Fruit fly (Drosophila melanogaster) whole organism, adult: ENCODE data around the gene Hsp67Bc.
A peak's percentile ranks its signal among the peaks of the same experiment; 100 is the strongest.

Experiments
- CG11617 ChIP-seq: fragments of 200-800 bp; sonication (Bioruptor generic); optimal IDR thresholded peaks from 2 replicates; lab custom pipeline; 2017; ENCODE audit warnings: mild to moderate bottlenecking, missing biosample characterization, missing genetic modification reagents, missing genetic modification characterization
- CG12768 ChIP-seq: fragments of 200-800 bp; sonication (Bioruptor generic); optimal IDR thresholded peaks from 2 replicates; lab custom pipeline; 2017; ENCODE audit warnings: missing biosample characterization, missing genetic modification characterization, mild to moderate bottlenecking, moderate library complexity, missing genetic modification reagents
- CG14711 ChIP-seq: fragments of 200-800 bp; sonication (Bioruptor generic); optimal IDR thresholded peaks from 2 replicates; lab custom pipeline; 2018; ENCODE audit warnings: missing biosample characterization, mild to moderate bottlenecking, missing genetic modification characterization, moderate library complexity
- CG1620 ChIP-seq: fragments of 200-800 bp; sonication (Bioruptor generic); optimal IDR thresholded peaks from 2 replicates; lab custom pipeline; 2016; ENCODE audit warnings: missing biosample characterization, missing genetic modification characterization
- CG33017 ChIP-seq: fragments of 200-800 bp; sonication (Bioruptor generic); optimal IDR thresholded peaks from 2 replicates; lab custom pipeline; 2018; ENCODE audit warnings: missing biosample characterization, mild to moderate bottlenecking, missing genetic modification characterization, moderate library complexity
- CG5204 ChIP-seq: fragments of 200-800 bp; sonication (Bioruptor generic); optimal IDR thresholded peaks from 2 replicates; lab custom pipeline; 2016; ENCODE audit warnings: missing biosample characterization, missing genetic modification characterization
- CG7045 ChIP-seq: fragments of 200-800 bp; sonication (Bioruptor generic); optimal IDR thresholded peaks from 2 replicates; lab custom pipeline; 2017; ENCODE audit warnings: missing biosample characterization, mild to moderate bottlenecking, missing genetic modification characterization
- CG7101 ChIP-seq: fragments of 200-800 bp; sonication (Bioruptor generic); optimal IDR thresholded peaks from 2 replicates; lab custom pipeline; 2018; ENCODE audit warnings: missing biosample characterization, mild to moderate bottlenecking, missing genetic modification characterization, moderate library complexity
- Clk ChIP-seq: fragments of 200-800 bp; sonication (Bioruptor generic); optimal IDR thresholded peaks from 2 replicates; lab custom pipeline; 2017; ENCODE audit warnings: missing biosample characterization, missing genetic modification characterization
- Crg-1 ChIP-seq: fragments of 200-800 bp; sonication (Bioruptor generic); optimal IDR thresholded peaks from 2 replicates; lab custom pipeline; 2016; ENCODE audit warnings: missing biosample characterization, missing genetic modification characterization
- Hr96 ChIP-seq: fragments of 200-800 bp; sonication (Bioruptor generic); optimal IDR thresholded peaks from 2 replicates; lab custom pipeline; 2016; ENCODE audit warnings: missing biosample characterization, missing genetic modification characterization
- Mnt ChIP-seq: fragments of 200-800 bp; sonication (Bioruptor generic); optimal IDR thresholded peaks from 2 replicates; lab custom pipeline; 2016; ENCODE audit warnings: missing biosample characterization, mild to moderate bottlenecking, missing genetic modification characterization
- bab1 ChIP-seq: fragments of 200-800 bp; sonication (Bioruptor generic); optimal IDR thresholded peaks from 3 replicates; lab custom pipeline; 2019; ENCODE audit warnings: missing biosample characterization, mild to moderate bottlenecking, missing genetic modification characterization, moderate library complexity
- cic ChIP-seq: fragments of 200-800 bp; sonication (Bioruptor generic); optimal IDR thresholded peaks from 2 replicates; lab custom pipeline; 2017; ENCODE audit warnings: missing biosample characterization, mild to moderate bottlenecking, missing genetic modification characterization, moderate library complexity
- cnc ChIP-seq, 2 experiments: fragments of >200 bp; optimal IDR thresholded peaks; 2 replicates each; lab custom pipeline; 2017
- kay ChIP-seq: fragments of 200-800 bp; sonication (Bioruptor generic); peaks from one replicate; lab custom pipeline; 2016; ENCODE audit warnings: missing biosample characterization, missing genetic modification characterization, borderline replicate concordance
- ovo ChIP-seq: fragments of 200-800 bp; sonication (Bioruptor generic); optimal IDR thresholded peaks from 2 replicates; lab custom pipeline; 2016; ENCODE audit warnings: missing biosample characterization, missing genetic modification characterization
- pad ChIP-seq: fragments of 200-800 bp; sonication (Bioruptor generic); optimal IDR thresholded peaks from 3 replicates; lab custom pipeline; 2017; ENCODE audit warnings: missing biosample characterization, missing genetic modification characterization, mild to moderate bottlenecking, moderate library complexity, missing genetic modification reagents
- tj ChIP-seq: fragments of 200-800 bp; sonication (Bioruptor generic); optimal IDR thresholded peaks from 3 replicates; lab custom pipeline; 2017; ENCODE audit warnings: missing biosample characterization, mild to moderate bottlenecking, missing genetic modification characterization, moderate library complexity
- toe ChIP-seq: fragments of 200-800 bp; sonication (Bioruptor generic); optimal IDR thresholded peaks from 2 replicates; lab custom pipeline; 2016; ENCODE audit warnings: missing biosample characterization, missing genetic modification characterization

The Hsp67Bc gene

dm6 chr3L:9391340-9391980, 19.2 kb upstream of the Hsp67Bc start:
- TF ChIP-seq CG7045 (peak; percentile 33), CG5204 (GFP tag; lab: Kevin White, UChicago) (no peak), cic (GFP tag; lab: Kevin White, UChicago) (peak; percentile 70), ovo (GFP tag; lab: Kevin White, UChicago) (no peak), tj (GFP tag; lab: Kevin White, UChicago) (peak; percentile 34), CG12768 (GFP tag; lab: Kevin White, UChicago) (peak; percentile 20), kay (GFP tag; lab: Kevin White, UChicago) (peak; percentile 84)

DNA sequence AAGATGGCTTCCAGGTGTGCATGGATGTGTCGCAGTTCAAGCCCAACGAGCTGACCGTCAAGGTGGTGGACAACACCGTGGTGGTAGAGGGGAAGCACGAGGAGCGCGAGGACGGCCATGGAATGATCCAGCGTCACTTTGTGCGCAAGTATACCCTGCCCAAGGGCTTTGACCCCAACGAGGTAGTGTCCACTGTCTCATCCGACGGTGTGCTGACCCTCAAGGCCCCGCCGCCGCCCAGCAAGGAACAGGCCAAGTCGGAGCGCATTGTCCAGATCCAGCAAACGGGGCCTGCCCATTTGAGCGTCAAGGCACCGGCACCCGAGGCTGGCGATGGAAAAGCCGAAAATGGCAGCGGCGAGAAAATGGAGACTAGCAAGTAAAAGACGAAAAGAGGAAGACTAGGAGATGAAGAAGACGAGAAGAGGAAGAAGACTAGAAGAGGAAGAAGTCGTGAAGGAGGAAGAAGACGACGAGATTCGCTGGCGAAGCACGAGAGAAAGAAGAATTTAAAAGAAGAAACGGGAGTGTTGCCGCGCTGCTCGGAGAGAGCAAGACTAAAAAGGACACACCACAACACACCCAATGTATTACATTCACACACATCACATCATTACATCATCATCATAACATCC, 12.3 kb upstream of the Hsp67Bc start:
- TF ChIP-seq CG12768 (GFP tag; lab: Kevin White, UChicago) (no peak), Clk (GFP tag; lab: Kevin White, UChicago) (no peak), cnc (optimal IDR thresholded peaks at IDR 0.05; lab: Kevin White, UChicago) (no peak), CG7045 (no peak), CG33017 (tag; lab: Kevin White, UChicago) (no peak), tj (GFP tag; lab: Kevin White, UChicago) (no peak), kay (GFP tag; lab: Kevin White, UChicago) (no peak), pad (no peak), Mnt (GFP tag; lab: Kevin White, UChicago) (no peak), bab1 (GFP tag; lab: Kevin White, UChicago) (no peak), CG7101 (tag; lab: Kevin White, UChicago) (no peak), Crg-1 (no peak)

dm6 chr3L:9383345-9384075, 11.2 kb upstream of the Hsp67Bc start, which contains the start of gene Hsp27:
Gene Hsp27 (plus strand): TSS chr3L:9384063.
- TF ChIP-seq Clk (GFP tag; lab: Kevin White, UChicago) (peak; percentile 92), pad (peak; percentile 92), Crg-1 (peak; percentile 97), ovo (GFP tag; lab: Kevin White, UChicago) (peak; percentile 77), toe (peak; percentile 93), CG12768 (GFP tag; lab: Kevin White, UChicago) (peak; percentile 99), tj (GFP tag; lab: Kevin White, UChicago) (peak; percentile 75), CG1620 (GFP tag; lab: Kevin White, UChicago) (peak; percentile 88), cnc (optimal IDR thresholded peaks at IDR 0.05; lab: Kevin White, UChicago) (peak in 1 of 2 experiments; percentile 69), Hr96 (GFP tag; lab: Kevin White, UChicago) (peak; percentile 97), Mnt (GFP tag; lab: Kevin White, UChicago) (peak; percentile 96), CG33017 (tag; lab: Kevin White, UChicago) (peak; percentile 99), CG5204 (GFP tag; lab: Kevin White, UChicago) (peak; percentile 93), CG7045 (peak; percentile 97), kay (GFP tag; lab: Kevin White, UChicago) (peak; percentile 99), cic (GFP tag; lab: Kevin White, UChicago) (peak; percentile 91), CG11617 (peak; percentile 96), CG14711 (tag; lab: Kevin White, UChicago) (peak; percentile 97), CG7101 (tag; lab: Kevin White, UChicago) (peak; percentile 98), bab1 (GFP tag; lab: Kevin White, UChicago) (peak; percentile 99)

- no peak for TF ChIP-seq CG1620 (GFP tag; lab: Kevin White, UChicago)
These were observed 9.3 kb upstream of the Hsp67Bc start, which contains the start of gene Hsp23 for dm6 chr3L:9381602-9382001. Gene Hsp23 (plus strand): TSS chr3L:9381882.

- no peak for TF ChIP-seq CG14711 (tag; lab: Kevin White, UChicago)
- no peak for TF ChIP-seq Crg-1
- TF ChIP-seq kay (GFP tag; lab: Kevin White, UChicago) = no peak
- no peak for TF ChIP-seq CG1620 (GFP tag; lab: Kevin White, UChicago)
- no peak for TF ChIP-seq Hr96 (GFP tag; lab: Kevin White, UChicago)
- no peak for TF ChIP-seq pad
- TF ChIP-seq ovo (GFP tag; lab: Kevin White, UChicago) = no peak
- TF ChIP-seq bab1 (GFP tag; lab: Kevin White, UChicago) = no peak
- no peak for TF ChIP-seq Mnt (GFP tag; lab: Kevin White, UChicago)
- no peak for TF ChIP-seq CG11617
- TF ChIP-seq CG7101 (tag; lab: Kevin White, UChicago) = no peak
- TF ChIP-seq CG33017 (tag; lab: Kevin White, UChicago) = no peak
- TF ChIP-seq CG7045 = no peak
- no peak for TF ChIP-seq Clk (GFP tag; lab: Kevin White, UChicago)
- no peak for TF ChIP-seq CG5204 (GFP tag; lab: Kevin White, UChicago)
- no peak for TF ChIP-seq toe
These were observed 8.1 kb upstream of the Hsp67Bc start for dm6 chr3L:9380344-9380849.
